Worm (Caenorhabditis elegans) whole organism, early embryonic: Measurements from ENCODE around the gene nac-3.

ENCODE experiments used
- ets-7 ChIP-seq: sonication (generic microtip); optimal IDR thresholded peaks from 2 replicates; lab custom pipeline; 2016; ENCODE audit warnings: missing genotype, missing genetic modification characterization, missing compliant biosample characterization
- tbx-11 ChIP-seq: fragments of 200-800 bp; sonication (Bioruptor generic); IDR thresholded peaks from 2 replicates; pipeline ENCODE4 v1.3.6; 2022; ENCODE audit warnings: missing genetic modification characterization, missing compliant biosample characterization

- no peak for TF ChIP-seq ets-7
- no peak for TF ChIP-seq tbx-11 (GFP tag; lab: Robert Waterston, UW)
Measured at ce11 chrIII:10179444-10179843, 26.8 kb downstream of the nac-3 start.
